Fruit fly (Drosophila melanogaster): ENCODE measurements around the gene eRF1.

eRF1 gene

dm6 chr3L:20385408-20385807 is 37.3 kb downstream of the eRF1 start:
- TF ChIP-seq D1 (tag; optimal IDR thresholded peaks at IDR 0.05) (no peak), CG10348 (GFP tag; IDR thresholded peaks at IDR 0.05) (no peak), EcR (GFP tag; optimal IDR thresholded peaks at IDR 0.05) (peak; percentile 15), CG8301 (tag; optimal IDR thresholded peaks at IDR 0.05) (no peak), CG32121 (GFP tag; IDR thresholded peaks at IDR 0.05) (no peak), CG8159 (tag; optimal IDR thresholded peaks at IDR 0.05) (no peak), Snoo (tag; optimal IDR thresholded peaks at IDR 0.05) (no peak)

DNA sequence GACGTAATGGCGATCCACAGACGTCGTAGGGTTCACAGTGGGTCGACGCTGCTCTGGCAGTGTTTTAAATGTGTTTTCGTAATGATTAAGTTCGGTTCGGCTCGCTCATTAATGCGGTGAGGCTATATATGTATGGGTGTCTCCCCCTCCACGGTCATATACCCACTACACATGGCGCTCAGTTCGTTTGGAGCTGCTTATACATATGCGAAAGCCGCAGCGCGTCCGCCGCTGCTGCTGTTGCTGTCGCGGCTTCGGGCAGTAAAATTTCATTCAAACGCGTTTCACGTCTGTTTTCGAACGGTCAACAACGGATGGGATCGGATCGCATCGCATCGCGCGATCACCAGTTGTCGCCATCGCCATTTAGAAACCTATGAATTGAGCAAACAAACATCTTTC is 37.8 kb downstream of the eRF1 start:
- TF ChIP-seq CG13204 (GFP tag; optimal IDR thresholded peaks at IDR 0.05), result peak; percentile 87
- no peak for TF ChIP-seq rn (GFP tag; IDR thresholded peaks at IDR 0.05)
- TF ChIP-seq CG8159 (tag; optimal IDR thresholded peaks at IDR 0.05), result no peak
- no peak for TF ChIP-seq CG4496 (GFP tag; IDR thresholded peaks at IDR 0.05)
- TF ChIP-seq fd96Ca (GFP tag; IDR thresholded peaks at IDR 0.05), result no peak
- TF ChIP-seq CG10348 (GFP tag; IDR thresholded peaks at IDR 0.05), result no peak
- peak; percentile 57 for TF ChIP-seq EcR (GFP tag; optimal IDR thresholded peaks at IDR 0.05)
- no peak for TF ChIP-seq D1 (tag; optimal IDR thresholded peaks at IDR 0.05)
- TF ChIP-seq CG14655 (GFP tag; optimal IDR thresholded peaks at IDR 0.05), result no peak
- TF ChIP-seq Ets98B (GFP tag; IDR thresholded peaks at IDR 0.05), result no peak

dm6 chr3L:20387038-20387842 is 39.1 kb downstream of the eRF1 start:
- TF ChIP-seq CG32121 (GFP tag; IDR thresholded peaks at IDR 0.05), result peak; percentile 36; the same call in 1 of the 2 replicates
- peak; percentile 18 for TF ChIP-seq EcR (GFP tag; optimal IDR thresholded peaks at IDR 0.05)
- TF ChIP-seq Ets98B (GFP tag; IDR thresholded peaks at IDR 0.05), result no peak

dm6 chr3L:20387843-20388163 is 39.6 kb downstream of the eRF1 start:
- TF ChIP-seq CG10348 (GFP tag; IDR thresholded peaks at IDR 0.05), result no peak
- TF ChIP-seq CG4496 (GFP tag; IDR thresholded peaks at IDR 0.05), result no peak
- no peak for TF ChIP-seq D1 (tag; optimal IDR thresholded peaks at IDR 0.05)
- peak; percentile 26 for TF ChIP-seq CG13204 (GFP tag; optimal IDR thresholded peaks at IDR 0.05)
- TF ChIP-seq gl (tag; optimal IDR thresholded peaks at IDR 0.05), result peak; percentile 45
- no peak for TF ChIP-seq CG34367 (tag; optimal IDR thresholded peaks at IDR 0.05)
- no peak for TF ChIP-seq Ets98B (GFP tag; IDR thresholded peaks at IDR 0.05)
- no peak for TF ChIP-seq CG8159 (tag; optimal IDR thresholded peaks at IDR 0.05)

- no peak for TF ChIP-seq CG14655 (GFP tag; optimal IDR thresholded peaks at IDR 0.05)
- TF ChIP-seq CG15710 (tag; optimal IDR thresholded peaks at IDR 0.05), result no peak
- no peak for TF ChIP-seq Pif1A (GFP tag; optimal IDR thresholded peaks at IDR 0.05)
- no peak for TF ChIP-seq CG4496 (GFP tag; IDR thresholded peaks at IDR 0.05)
- no peak for TF ChIP-seq EcR (GFP tag; optimal IDR thresholded peaks at IDR 0.05)
- TF ChIP-seq rn (GFP tag; IDR thresholded peaks at IDR 0.05), result no peak
- TF ChIP-seq Ets98B (GFP tag; IDR thresholded peaks at IDR 0.05), result no peak
- no peak for TF ChIP-seq CG17806 (tag; optimal IDR thresholded peaks at IDR 0.05)
- TF ChIP-seq CG10348 (GFP tag; IDR thresholded peaks at IDR 0.05), result no peak
Observed at dm6 chr3L:20388983-20389382, 40.8 kb downstream of the eRF1 start.

DNA sequence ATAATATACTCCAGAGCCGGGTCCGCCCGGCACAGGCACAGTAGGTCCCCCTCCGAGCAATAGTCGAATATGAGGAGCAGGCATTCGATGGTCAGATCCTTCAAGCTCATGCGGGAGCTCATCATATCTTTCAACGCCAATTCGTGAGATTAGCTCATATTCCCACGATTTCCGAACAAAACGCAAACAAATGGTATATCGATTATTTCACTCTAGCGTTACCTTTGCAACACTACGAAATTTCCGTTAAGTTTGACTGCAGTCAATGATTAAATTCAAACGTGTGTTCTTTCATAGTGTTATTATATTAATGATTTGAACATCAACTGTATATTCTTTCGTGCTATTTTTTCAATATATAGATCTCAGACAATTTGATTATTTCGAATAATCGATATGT is 45.2 kb downstream of the eRF1 start, which contains the start of gene CG33969:
TSS of gene CG33969 (minus strand) at position 197 of the 400 bp plus-strand sequence.
- no peak for TF ChIP-seq CG10348 (GFP tag; IDR thresholded peaks at IDR 0.05)
- TF ChIP-seq gl (tag; optimal IDR thresholded peaks at IDR 0.05), result no peak
- no peak for TF ChIP-seq CG9948 (tag; optimal IDR thresholded peaks at IDR 0.05)
- TF ChIP-seq CG4496 (GFP tag; IDR thresholded peaks at IDR 0.05), result no peak
- no peak for TF ChIP-seq EcR (GFP tag; optimal IDR thresholded peaks at IDR 0.05)
- TF ChIP-seq Ets98B (GFP tag; IDR thresholded peaks at IDR 0.05), result no peak
- TF ChIP-seq CG14655 (GFP tag; optimal IDR thresholded peaks at IDR 0.05), result no peak
- TF ChIP-seq Pif1A (GFP tag; optimal IDR thresholded peaks at IDR 0.05), result no peak
- TF ChIP-seq CG32121 (GFP tag; IDR thresholded peaks at IDR 0.05), result no peak
- TF ChIP-seq fd96Ca (GFP tag; IDR thresholded peaks at IDR 0.05), result no peak
- no peak for TF ChIP-seq CG13204 (GFP tag; optimal IDR thresholded peaks at IDR 0.05)
- no peak for TF ChIP-seq Snoo (tag; optimal IDR thresholded peaks at IDR 0.05)
- TF ChIP-seq CG12605 (GFP tag; IDR thresholded peaks at IDR 0.05), result no peak
- TF ChIP-seq CG17806 (tag; optimal IDR thresholded peaks at IDR 0.05), result no peak
- no peak for TF ChIP-seq Pif1B (GFP tag; optimal IDR thresholded peaks at IDR 0.05)
- TF ChIP-seq D1 (tag; optimal IDR thresholded peaks at IDR 0.05), result no peak

dm6 chr3L:20395257-20395909 is 47.2 kb downstream of the eRF1 start:
- TF ChIP-seq Pif1B (GFP tag; optimal IDR thresholded peaks at IDR 0.05) (peak; percentile 7), D1 (tag; optimal IDR thresholded peaks at IDR 0.05) (no peak), fd96Ca (GFP tag; IDR thresholded peaks at IDR 0.05) (0 out of 3 replicates have a peak, but pooled peaks have one; percentile 13), CG12605 (GFP tag; IDR thresholded peaks at IDR 0.05) (no peak)
